Fruit fly (Drosophila melanogaster): ENCODE results near the gene CG42714.

DNA sequence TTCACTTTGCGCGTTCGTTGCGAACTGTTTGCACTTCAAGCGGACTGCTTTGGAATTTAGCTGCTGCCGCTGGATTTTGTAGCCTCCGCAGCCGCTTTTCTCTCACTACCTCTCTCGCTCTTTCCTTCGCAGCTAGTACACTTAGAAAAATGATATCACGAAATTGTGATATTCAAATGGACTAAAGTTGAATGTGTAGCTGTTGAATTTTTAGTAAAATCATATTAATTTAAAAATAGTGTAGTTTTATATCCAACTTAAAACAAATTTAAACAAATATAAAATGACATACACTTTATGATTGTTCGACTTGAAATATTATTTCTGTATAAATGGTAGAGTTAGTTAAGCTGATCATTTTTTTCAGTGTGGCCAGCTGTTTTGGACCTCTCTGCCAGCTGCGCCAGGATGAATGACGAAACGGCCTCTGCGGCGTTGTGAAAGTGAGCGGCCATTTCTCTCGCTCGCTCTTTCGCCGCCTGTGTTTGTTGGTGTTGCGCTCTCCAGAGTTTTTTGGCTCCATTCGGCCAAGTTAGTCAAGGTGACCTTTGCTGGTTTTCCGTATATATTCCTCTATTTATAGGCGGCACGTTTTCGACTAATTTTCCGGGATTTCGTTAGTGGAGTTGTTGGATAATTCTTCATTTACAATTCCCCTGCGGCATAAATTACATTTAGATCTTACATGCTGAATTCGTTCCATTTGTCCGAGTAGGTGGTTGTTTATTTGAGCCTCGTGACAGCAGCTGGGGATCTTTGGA lies 29.0 kb upstream of the CG42714 start, which contains the start of gene Ldh:
- no peak for TF ChIP-seq CG8478 (optimal IDR thresholded peaks at IDR 0.05)
- no peak for TF ChIP-seq CTCF (optimal IDR thresholded peaks at IDR 0.05)
